Worm (Caenorhabditis elegans) whole organism, dauer: ENCODE measurements around the gene gtr-1.

Source experiments
- unc-62 ChIP-seq: sonication (generic microtip); optimal IDR thresholded peaks from 2 replicates; lab custom pipeline; 2017; ENCODE audit warnings: missing biosample characterization, missing genetic modification reagents, missing genetic modification characterization

gtr-1 gene

DNA sequence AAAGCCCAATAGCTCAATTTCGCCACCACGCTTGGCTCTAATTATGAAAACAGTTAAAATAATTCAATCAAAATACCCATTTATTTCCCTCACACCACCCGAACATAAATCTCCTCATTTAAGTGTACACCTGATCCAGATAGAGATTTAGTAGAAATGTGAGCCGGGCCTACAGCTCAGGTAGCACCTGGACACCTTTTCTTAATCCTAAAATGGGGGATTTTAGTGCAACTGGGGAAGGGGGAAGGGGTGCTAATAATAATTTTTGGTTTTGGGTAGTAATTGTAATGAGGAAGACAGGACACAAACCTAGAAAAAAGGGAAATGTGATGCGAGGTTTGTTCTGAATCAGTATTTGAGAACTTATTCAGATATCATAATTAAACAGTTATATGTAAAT, 51.0 kb downstream of the gtr-1 start:
- TF ChIP-seq unc-62 (GFP tag; lab: Kevin White, UChicago): no peak
